Worm (Caenorhabditis elegans): ENCODE data around the gene F09D12.2.

ce11 chrIV:3399015-3399722 is 44.8 kb downstream of the F09D12.2 start, which contains the start of the genes dyf-3 and pdhb-1:
- no peak for TF ChIP-seq nhr-237 (tag; optimal IDR thresholded peaks at IDR 0.05)
- no peak for TF ChIP-seq bed-3 (GFP tag; optimal IDR thresholded peaks at IDR 0.05)
- TF ChIP-seq unc-62 (GFP tag; optimal IDR thresholded peaks at IDR 0.05): no peak
- TF ChIP-seq ceh-83 (GFP tag; optimal IDR thresholded peaks at IDR 0.05): no peak
- TF ChIP-seq ztf-11 (tag; optimal IDR thresholded peaks at IDR 0.05): no peak
- no peak for TF ChIP-seq zip-8 (tag; optimal IDR thresholded peaks at IDR 0.05)
- TF ChIP-seq mab-5 (tag; optimal IDR thresholded peaks at IDR 0.05): no peak
- peak; percentile 33 for TF ChIP-seq ham-2 (GFP tag; optimal IDR thresholded peaks at IDR 0.05)
- TF ChIP-seq nhr-12 (tag; optimal IDR thresholded peaks at IDR 0.05): no peak
- TF ChIP-seq elt-3 (tag; optimal IDR thresholded peaks at IDR 0.05): no peak
- no peak for TF ChIP-seq nhr-28 (tag; optimal IDR thresholded peaks at IDR 0.05)
- no peak for TF ChIP-seq snpc-4 (tag; optimal IDR thresholded peaks at IDR 0.05)
- TF ChIP-seq nhr-76 (tag; optimal IDR thresholded peaks at IDR 0.05): no peak
- TF ChIP-seq lin-13 (tag; optimal IDR thresholded peaks at IDR 0.05): peak; percentile 21

Data from whole organism, mixed stage, embryonic.